Fruit fly (Drosophila melanogaster) whole organism, embryonic: ENCODE results near the gene CG31908.

ENCODE experiments used
- ATbp ChIP-seq: fragments of 200-800 bp; sonication (Bioruptor generic); optimal IDR thresholded peaks from 2 replicates; lab custom pipeline; 2017; ENCODE audit warnings: missing biosample characterization, mild to moderate bottlenecking, missing genetic modification characterization, missing genetic modification reagents
- Abd-B ChIP-seq: fragments of 200-800 bp; sonication (Bioruptor generic); optimal IDR thresholded peaks from 2 replicates; lab custom pipeline; 2018; ENCODE audit warnings: missing biosample characterization, mild to moderate bottlenecking, missing genetic modification characterization, moderate library complexity
- Asciz ChIP-seq: fragments of 200-800 bp; sonication (Bioruptor generic); optimal IDR thresholded peaks from 2 replicates; lab custom pipeline; 2017; ENCODE audit warnings: missing biosample characterization, mild to moderate bottlenecking, missing genetic modification characterization, missing genetic modification reagents
- B-H2 ChIP-seq: fragments of 200-800 bp; sonication (Bioruptor generic); optimal IDR thresholded peaks from 2 replicates; lab custom pipeline; 2018; ENCODE audit warnings: missing biosample characterization, mild to moderate bottlenecking, missing genetic modification characterization
- Bgb ChIP-seq: fragments of 200-800 bp; sonication (Bioruptor generic); IDR thresholded peaks from 2 replicates; pipeline ENCODE4 v1.3.6; 2022; ENCODE audit warnings: missing biosample characterization, missing genetic modification characterization; ENCODE audit not compliant: partially characterized antibody
- CG10267 ChIP-seq: fragments of 200-800 bp; sonication (Bioruptor generic); optimal IDR thresholded peaks from 2 replicates; lab custom pipeline; 2018; ENCODE audit warnings: missing biosample characterization, mild to moderate bottlenecking, missing genetic modification characterization, moderate library complexity
- CG11504 ChIP-seq: fragments of 200-800 bp; sonication (Bioruptor generic); optimal IDR thresholded peaks from 3 replicates; lab custom pipeline; 2019; ENCODE audit warnings: missing biosample characterization, mild to moderate bottlenecking, missing genetic modification characterization, moderate library complexity
- CG13894 ChIP-seq: fragments of 200-800 bp; sonication (Bioruptor generic); optimal IDR thresholded peaks from 3 replicates; lab custom pipeline; 2018; ENCODE audit warnings: missing biosample characterization, mild to moderate bottlenecking, missing genetic modification characterization, moderate library complexity
- CG15696 ChIP-seq: fragments of 200-800 bp; sonication (Bioruptor generic); optimal IDR thresholded peaks from 2 replicates; lab custom pipeline; 2019; ENCODE audit warnings: missing biosample characterization, mild to moderate bottlenecking, missing genetic modification characterization, moderate library complexity
- CG1603 ChIP-seq: fragments of 200-800 bp; sonication (Bioruptor generic); optimal IDR thresholded peaks from 2 replicates; lab custom pipeline; 2019; ENCODE audit warnings: missing biosample characterization, mild to moderate bottlenecking, missing genetic modification characterization, moderate library complexity
- CG31224 ChIP-seq: fragments of 200-800 bp; sonication (Bioruptor generic); IDR thresholded peaks from 2 replicates; pipeline ENCODE4 v1.3.6; 2022; ENCODE audit warnings: missing biosample characterization, missing genetic modification characterization
- CG3163 ChIP-seq: fragments of 200-800 bp; sonication (Bioruptor generic); optimal IDR thresholded peaks from 3 replicates; lab custom pipeline; 2016; ENCODE audit warnings: missing biosample characterization, missing genetic modification characterization
- CG34224 ChIP-seq: fragments of 200-800 bp; sonication (Bioruptor generic); IDR thresholded peaks from 3 replicates; pipeline ENCODE4 v1.3.6; 2022; ENCODE audit warnings: missing biosample characterization, missing genetic modification characterization; ENCODE audit not compliant: partially characterized antibody
- CG7556 ChIP-seq: fragments of 200-800 bp; sonication (Bioruptor generic); optimal IDR thresholded peaks from 2 replicates; lab custom pipeline; 2017; ENCODE audit warnings: missing biosample characterization, mild to moderate bottlenecking, missing genetic modification characterization
- CG8924 ChIP-seq: fragments of 200-800 bp; optimal IDR thresholded peaks from 3 replicates; lab custom pipeline; 2019; ENCODE audit warnings: missing biosample characterization, mild to moderate bottlenecking, missing genetic modification characterization, moderate library complexity
- CG8944 ChIP-seq: fragments of 200-800 bp; sonication (Bioruptor generic); optimal IDR thresholded peaks from 3 replicates; lab custom pipeline; 2016; ENCODE audit warnings: missing biosample characterization, missing genetic modification characterization
- CG9876 ChIP-seq: fragments of 200-800 bp; sonication (Bioruptor generic); optimal IDR thresholded peaks from 2 replicates; lab custom pipeline; 2016; ENCODE audit warnings: missing biosample characterization, missing genetic modification characterization
- Dad ChIP-seq: fragments of 200-800 bp; sonication (Bioruptor generic); optimal IDR thresholded peaks from 3 replicates; lab custom pipeline; 2016; ENCODE audit warnings: missing biosample characterization, missing genetic modification characterization
- Dll ChIP-seq: fragments of 200-800 bp; sonication (Bioruptor generic); IDR thresholded peaks from 4 replicates; pipeline ENCODE4 v1.3.6; 2022; ENCODE audit warnings: missing biosample characterization, missing genetic modification characterization; ENCODE audit not compliant: partially characterized antibody
- E2f1 ChIP-seq: fragments of 200-800 bp; sonication (Bioruptor generic); IDR thresholded peaks from 2 replicates; pipeline ENCODE4 v1.3.6; 2022; ENCODE audit warnings: missing biosample characterization, missing genetic modification characterization
- Elba2 ChIP-seq: fragments of 200-800 bp; sonication (Bioruptor generic); optimal IDR thresholded peaks from 3 replicates; lab custom pipeline; 2016; ENCODE audit warnings: missing biosample characterization, missing genetic modification characterization
- HHEX ChIP-seq: fragments of 200-800 bp; sonication (Bioruptor generic); optimal IDR thresholded peaks from 3 replicates; lab custom pipeline; 2017; ENCODE audit warnings: missing biosample characterization, mild to moderate bottlenecking, missing genetic modification characterization, missing genetic modification reagents
- HLH54F ChIP-seq: fragments of 200-800 bp; sonication (Bioruptor generic); optimal IDR thresholded peaks from 3 replicates; lab custom pipeline; 2016; ENCODE audit warnings: missing biosample characterization, missing genetic modification characterization
- Hr3 ChIP-seq: fragments of 200-800 bp; sonication (Bioruptor generic); optimal IDR thresholded peaks from 3 replicates; lab custom pipeline; 2016; ENCODE audit warnings: missing biosample characterization, missing genetic modification characterization
- NC2α ChIP-seq: fragments of 200-800 bp; sonication (Bioruptor generic); optimal IDR thresholded peaks from 2 replicates; lab custom pipeline; 2016; ENCODE audit warnings: missing biosample characterization, missing genetic modification characterization
- Nf-YA ChIP-seq: fragments of 200-800 bp; sonication (Bioruptor generic); IDR thresholded peaks from 2 replicates; pipeline ENCODE4 v1.3.6; 2022; ENCODE audit warnings: missing biosample characterization, missing genetic modification characterization
- Ravus ChIP-seq: fragments of 200-800 bp; sonication (Bioruptor generic); IDR thresholded peaks from 2 replicates; pipeline ENCODE4 v1.3.6; 2022; ENCODE audit warnings: missing biosample characterization, missing genetic modification characterization
- Stat92E ChIP-seq, 3 experiments: fragments of >200 bp in 2 of 3; fragments of 200-800 bp in 1 of 3; sonication (Bioruptor generic) in 1 of 3; optimal IDR thresholded peaks; 2 replicates each; lab custom pipeline; 2017 to 2019; ENCODE audit warnings: missing biosample characterization in 3 of 3, missing genetic modification characterization in 3 of 3, mild to moderate bottlenecking in 1 of 3, moderate library complexity in 1 of 3
- Xbp1 ChIP-seq: fragments of 200-800 bp; sonication (Bioruptor generic); optimal IDR thresholded peaks from 3 replicates; lab custom pipeline; 2016; ENCODE audit warnings: missing biosample characterization, mild to moderate bottlenecking, missing genetic modification characterization
- ara ChIP-seq: fragments of 200-800 bp; sonication (Bioruptor generic); IDR thresholded peaks from 2 replicates; pipeline ENCODE4 v1.3.6; 2022; ENCODE audit warnings: missing biosample characterization, missing genetic modification characterization
- ase ChIP-seq: fragments of 200-800 bp; sonication (Bioruptor generic); IDR thresholded peaks from 3 replicates; pipeline ENCODE4 v1.3.6; 2022; ENCODE audit warnings: missing biosample characterization, missing genetic modification characterization
- cg ChIP-seq: fragments of 200-800 bp; sonication (Bioruptor generic); optimal IDR thresholded peaks from 3 replicates; lab custom pipeline; 2019; ENCODE audit warnings: missing biosample characterization, mild to moderate bottlenecking, missing genetic modification characterization, moderate library complexity
- danr ChIP-seq: fragments of 200-800 bp; sonication (Bioruptor generic); IDR thresholded peaks from 2 replicates; pipeline ENCODE4 v1.3.6; 2022; ENCODE audit warnings: missing biosample characterization, missing genetic modification characterization
- dm ChIP-seq: fragments of 200-800 bp; sonication (Bioruptor generic); optimal IDR thresholded peaks from 3 replicates; lab custom pipeline; 2016; ENCODE audit warnings: missing biosample characterization, missing genetic modification characterization
- jigr1 ChIP-seq: fragments of 200-800 bp; sonication (Bioruptor generic); IDR thresholded peaks from 3 replicates; pipeline ENCODE4 v1.3.6; 2022; ENCODE audit warnings: missing biosample characterization, missing genetic modification characterization
- maf-S ChIP-seq: fragments of 200-800 bp; sonication (Bioruptor generic); optimal IDR thresholded peaks from 2 replicates; lab custom pipeline; 2016; ENCODE audit warnings: missing biosample characterization, missing genetic modification characterization
- mld ChIP-seq: fragments of 200-800 bp; sonication (Bioruptor generic); IDR thresholded peaks from 3 replicates; pipeline ENCODE4 v1.3.6; 2022; ENCODE audit warnings: missing biosample characterization, missing genetic modification characterization; ENCODE audit not compliant: partially characterized antibody
- nom ChIP-seq: fragments of 200-800 bp; sonication (Bioruptor generic); optimal IDR thresholded peaks from 2 replicates; lab custom pipeline; 2017; ENCODE audit warnings: missing biosample characterization, missing genetic modification characterization, mild to moderate bottlenecking, moderate library complexity, missing genetic modification reagents
- odd ChIP-seq: fragments of 200-800 bp; sonication (Bioruptor generic); optimal IDR thresholded peaks from 2 replicates; lab custom pipeline; 2017; ENCODE audit warnings: missing biosample characterization, mild to moderate bottlenecking, missing genetic modification characterization
- pros ChIP-seq: fragments of 200-800 bp; sonication (Bioruptor generic); optimal IDR thresholded peaks from 3 replicates; lab custom pipeline; 2019; ENCODE audit warnings: missing biosample characterization, mild to moderate bottlenecking, missing genetic modification characterization, moderate library complexity
- sens ChIP-seq: fragments of 200-800 bp; sonication (Bioruptor generic); peaks from one replicate; lab custom pipeline; 2016; ENCODE audit warnings: missing biosample characterization, missing genetic modification characterization
- shn ChIP-seq: fragments of 200-800 bp; sonication (Bioruptor generic); optimal IDR thresholded peaks from 3 replicates; lab custom pipeline; 2016; ENCODE audit warnings: missing biosample characterization, missing genetic modification characterization
- tgo ChIP-seq: fragments of 200-800 bp; sonication (Bioruptor generic); IDR thresholded peaks from 3 replicates; pipeline ENCODE4 v1.3.6; 2022; ENCODE audit warnings: missing biosample characterization, missing genetic modification characterization
- trem ChIP-seq: fragments of 200-800 bp; optimal IDR thresholded peaks from 3 replicates; lab custom pipeline; 2019; ENCODE audit warnings: missing biosample characterization, mild to moderate bottlenecking, missing genetic modification characterization, moderate library complexity
- unc-4 ChIP-seq: fragments of 200-800 bp; sonication (Bioruptor generic); IDR thresholded peaks from 2 replicates; pipeline ENCODE4 v1.3.6; 2022; ENCODE audit warnings: missing biosample characterization, missing genetic modification characterization; ENCODE audit not compliant: partially characterized antibody
- vnd ChIP-seq: fragments of 200-800 bp; sonication (Bioruptor generic); IDR thresholded peaks from 3 replicates; pipeline ENCODE4 v1.3.6; 2022; ENCODE audit warnings: missing biosample characterization, missing genetic modification characterization; ENCODE audit not compliant: partially characterized antibody
- wdn ChIP-seq: fragments of 200-800 bp; sonication (Bioruptor generic); IDR thresholded peaks from 2 replicates; pipeline ENCODE4 v1.3.6; 2022; ENCODE audit warnings: missing biosample characterization, missing genetic modification characterization
- wor ChIP-seq: fragments of 200-800 bp; sonication (Bioruptor generic); IDR thresholded peaks from 2 replicates; pipeline ENCODE4 v1.3.6; 2022; ENCODE audit warnings: missing biosample characterization, missing genetic modification characterization

The CG31908 gene

DNA sequence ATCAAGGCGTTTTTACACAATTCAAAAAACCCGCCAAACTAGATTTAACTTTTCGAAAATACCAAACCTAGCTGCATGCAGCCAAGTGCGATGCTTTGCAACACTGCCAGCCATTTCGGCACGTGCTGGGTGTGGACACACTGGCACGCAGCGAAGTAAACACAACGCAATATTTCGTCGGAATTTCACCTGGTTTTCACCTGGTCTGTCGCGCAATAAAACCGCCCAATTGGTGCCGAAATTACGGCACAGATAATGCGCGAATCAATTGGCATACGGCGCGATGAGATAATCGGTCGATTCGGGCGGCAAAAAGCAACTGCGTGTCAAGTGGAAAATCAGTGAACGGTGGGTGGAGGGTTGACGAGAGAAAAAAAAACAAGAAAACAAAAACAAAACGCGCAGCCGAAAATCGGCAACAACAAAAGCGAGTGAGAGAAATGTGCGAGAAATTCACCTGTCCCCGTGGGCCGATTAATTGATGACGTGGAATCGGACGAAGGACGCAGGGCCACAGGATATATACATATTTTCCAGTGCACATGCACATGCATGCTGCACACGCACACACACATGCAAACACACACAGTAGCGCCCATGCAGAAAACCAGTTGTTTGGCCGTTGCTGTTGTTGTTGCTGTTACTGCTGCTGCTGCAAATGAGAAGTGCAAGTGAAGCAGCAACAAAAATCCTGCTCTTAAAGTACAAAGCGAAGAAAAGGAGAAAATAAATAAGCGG, 29.2 kb upstream of the CG31908 start, which contains the start of gene Mnn1 (continued):
- TF ChIP-seq CG31224 (GFP tag; lab: Robert Waterston, UW) (no peak), CG11504 (tag; lab: Kevin White, UChicago) (peak; percentile 91), Ravus (GFP tag; lab: Robert Waterston, UW) (no peak), E2f1 (0 out of 2 replicates have a peak, but pooled peaks have one; percentile 15), CG8924 (peak; percentile 37), dm (GFP tag; lab: Kevin White, UChicago) (peak; percentile 97), Xbp1 (GFP tag; lab: Kevin White, UChicago) (peak; percentile 50), Dad (GFP tag; lab: Kevin White, UChicago) (peak; percentile 53), Elba2 (GFP tag; lab: Kevin White, UChicago) (peak; percentile 96), odd (GFP tag; lab: Kevin White, UChicago) (no peak), CG15696 (tag; lab: Kevin White, UChicago) (no peak), ase (GFP tag; lab: Robert Waterston, UW) (no peak), Abd-B (no peak), Hr3 (GFP tag; lab: Kevin White, UChicago) (no peak), CG1603 (tag; lab: Kevin White, UChicago) (peak; percentile 89), nom (GFP tag; lab: Kevin White, UChicago) (no peak), ara (GFP tag; lab: Robert Waterston, UW) (no peak), mld (GFP tag; lab: Robert Waterston, UW) (no peak), Asciz (GFP tag; lab: Kevin White, UChicago) (no peak), CG8944 (no peak), vnd (GFP tag; lab: Robert Waterston, UW) (no peak), tgo (GFP tag; lab: Robert Waterston, UW) (no peak), wdn (no peak), Stat92E (GFP tag; optimal IDR thresholded peaks at IDR 0.05; lab: Kevin White, UChicago) (peak in 1 of 3 experiments; percentile 96), pros (GFP tag; lab: Kevin White, UChicago) (no peak), ATbp (GFP tag; lab: Kevin White, UChicago) (no peak), trem (peak; percentile 69), Bgb (peak; percentile 56; the same call in 1 of the 2 replicates), danr (no peak), shn (GFP tag; lab: Kevin White, UChicago) (peak; percentile 27), B-H2 (GFP tag; lab: Kevin White, UChicago) (peak; percentile 76), CG9876 (GFP tag; lab: Kevin White, UChicago) (no peak), HLH54F (GFP tag; lab: Kevin White, UChicago) (peak; percentile 53), unc-4 (GFP tag; lab: Robert Waterston, UW) (peak; percentile 53; the same call in 1 of the 2 replicates), jigr1 (GFP tag; lab: Robert Waterston, UW) (no peak), HHEX (GFP tag; lab: Kevin White, UChicago) (no peak), CG13894 (tag; lab: Kevin White, UChicago) (no peak), CG3163 (peak; percentile 56), Dll (peak; percentile 56; the same call in 3 of the 4 replicates), wor (no peak), CG10267 (tag; lab: Kevin White, UChicago) (peak; percentile 98), maf-S (peak; percentile 14), NC2α (GFP tag; lab: Kevin White, UChicago) (peak; percentile 39), CG34224 (GFP tag; lab: Robert Waterston, UW) (0 out of 3 replicates have a peak, but pooled peaks have one; percentile 26), CG7556 (GFP tag; lab: Kevin White, UChicago) (peak; percentile 21), cg (GFP tag; lab: Kevin White, UChicago) (peak; percentile 77), Nf-YA (no peak), sens (GFP tag; lab: Kevin White, UChicago) (peak; percentile 81)
